Worm (Caenorhabditis elegans): ENCODE measurements around the gene F18C5.10.

Gene F18C5.10

DNA sequence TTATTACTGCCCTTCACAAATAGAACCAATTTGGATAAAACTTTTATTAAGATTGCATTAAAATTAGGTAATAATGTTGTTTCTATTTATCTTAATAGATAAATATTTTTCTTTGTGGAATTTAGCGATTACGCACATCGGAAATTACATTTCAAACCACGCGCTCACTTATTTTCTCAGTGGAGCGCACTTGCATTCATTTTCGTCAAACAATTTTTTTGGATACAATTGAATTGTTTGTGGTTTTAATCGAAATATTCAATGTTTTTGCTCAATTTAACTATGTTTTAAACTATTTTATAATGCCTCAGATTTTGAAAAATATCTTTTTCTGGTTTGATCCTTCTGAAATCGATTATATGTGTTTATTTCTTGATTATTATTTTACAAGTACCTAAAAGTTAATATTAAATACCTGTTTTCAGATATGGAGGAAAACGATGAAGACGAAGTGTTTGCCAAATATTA is 25.3 kb downstream of the F18C5.10 start, which contains the start of gene utp-20 (continued):
- TF ChIP-seq lin-54 (GFP tag; optimal IDR thresholded peaks at IDR 0.05) (peak; percentile 83), nhr-90 (tag; optimal IDR thresholded peaks at IDR 0.05) (no peak), bed-2 (GFP tag; IDR thresholded peaks at IDR 0.05) (no peak), hsf-1 (GFP tag; IDR thresholded peaks at IDR 0.05) (no peak), lag-1 (GFP tag; IDR thresholded peaks at IDR 0.05) (no peak), Y53G8AR.9 (GFP tag; conservative IDR thresholded peaks at IDR 0.05) (no peak), F39B2.1 (GFP tag; IDR thresholded peaks at IDR 0.05) (no peak), somi-1 (GFP tag; optimal IDR thresholded peaks at IDR 0.05) (no peak), dpl-1 (GFP tag; optimal IDR thresholded peaks at IDR 0.05) (peak; percentile 59), B0019.2 (GFP tag; conservative IDR thresholded peaks at IDR 0.05) (no peak), lsl-1 (GFP tag; optimal IDR thresholded peaks at IDR 0.05) (peak; percentile 28), F49E8.2 (tag; optimal IDR thresholded peaks at IDR 0.05; ENCODE audit: insufficient read depth) (no peak), sptf-2 (GFP tag; optimal IDR thresholded peaks at IDR 0.05) (no peak), athp-1 (tag; optimal IDR thresholded peaks at IDR 0.05) (no peak), ztf-6 (GFP tag; IDR thresholded peaks at IDR 0.05) (no peak), attf-6 (GFP tag; IDR thresholded peaks at IDR 0.05) (no peak), tlf-1 (GFP tag; optimal IDR thresholded peaks at IDR 0.05) (no peak), chd-7 (tag; optimal IDR thresholded peaks at IDR 0.05) (no peak), efl-1 (GFP tag; optimal IDR thresholded peaks at IDR 0.05) (peak; percentile 70), ama-1 (optimal IDR thresholded peaks at IDR 0.05) (no peak), ama-1 (GFP tag; optimal IDR thresholded peaks at IDR 0.05) (no peak), C17E4.6 (GFP tag; IDR thresholded peaks at IDR 0.05) (no peak), F23B12.7 (tag; optimal IDR thresholded peaks at IDR 0.05; ENCODE audit: insufficient read depth) (peak; percentile 95)

DNA sequence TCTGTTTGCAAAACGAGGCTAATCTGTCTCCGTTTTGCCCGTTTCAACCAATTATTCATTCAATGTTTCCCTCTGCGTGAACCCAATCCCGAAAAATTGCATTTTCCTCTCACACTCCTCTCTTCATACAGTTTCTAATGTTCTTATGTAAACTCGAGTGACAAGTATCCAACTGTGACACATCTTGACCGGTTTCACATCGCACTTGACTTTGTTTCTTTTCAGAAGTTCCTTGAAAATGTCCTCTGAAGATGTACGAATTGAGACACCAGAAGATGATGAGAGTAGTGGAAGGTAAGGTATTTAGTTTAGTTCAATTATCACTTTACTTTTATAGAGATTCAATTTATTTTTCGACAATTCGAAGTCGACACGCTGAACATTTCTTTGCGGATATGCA is 29.3 kb downstream of the F18C5.10 start, which contains the start of gene abcx-1:
abcx-1 (plus strand) TSS at position 224 of the 400 bp plus-strand sequence.
- TF ChIP-seq tbx-9 (tag; optimal IDR thresholded peaks at IDR 0.05; ENCODE audit: borderline replicate concordance) (no peak), B0035.1 (tag; optimal IDR thresholded peaks at IDR 0.05) (no peak), pbrm-1 (GFP tag; IDR thresholded peaks at IDR 0.05) (no peak), K11D2.4 (GFP tag; IDR thresholded peaks at IDR 0.05) (no peak), D2030.7 (GFP tag; IDR thresholded peaks at IDR 0.05) (no peak), lag-1 (GFP tag; IDR thresholded peaks at IDR 0.05) (no peak), tlf-1 (GFP tag; optimal IDR thresholded peaks at IDR 0.05) (no peak), attf-5 (GFP tag; optimal IDR thresholded peaks at IDR 0.05) (no peak)

DNA sequence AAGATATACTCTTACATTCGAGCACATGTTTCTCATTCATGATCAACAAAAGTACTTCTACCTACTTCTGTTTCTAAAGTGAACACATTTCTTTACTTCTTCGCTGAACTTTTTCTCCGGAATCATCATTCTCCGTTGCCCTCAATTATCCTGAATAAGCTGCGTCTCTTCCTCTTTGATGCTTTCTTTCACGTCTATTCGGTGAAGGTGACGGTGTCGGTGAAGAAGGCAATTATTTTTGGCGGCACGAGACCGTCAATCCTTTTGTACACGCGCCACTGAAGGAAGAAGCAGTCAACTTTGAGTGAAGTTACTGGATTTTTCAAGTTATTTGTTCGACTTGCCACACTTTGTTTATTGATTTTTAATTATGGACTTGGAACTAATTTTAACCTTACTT is 29.7 kb downstream of the F18C5.10 start, which contains the start of gene abch-1:
abch-1 (minus strand) TSS at position 101 of the 400 bp plus-strand sequence.
- TF ChIP-seq ceh-100 (GFP tag; IDR thresholded peaks at IDR 0.05) (no peak), F49E8.2 (tag; optimal IDR thresholded peaks at IDR 0.05; ENCODE audit: insufficient read depth) (no peak), dpff-1 (tag; optimal IDR thresholded peaks at IDR 0.05) (no peak), F52B5.7 (tag; optimal IDR thresholded peaks at IDR 0.05) (no peak), dox-1 (GFP tag; IDR thresholded peaks at IDR 0.05) (no peak)

DNA sequence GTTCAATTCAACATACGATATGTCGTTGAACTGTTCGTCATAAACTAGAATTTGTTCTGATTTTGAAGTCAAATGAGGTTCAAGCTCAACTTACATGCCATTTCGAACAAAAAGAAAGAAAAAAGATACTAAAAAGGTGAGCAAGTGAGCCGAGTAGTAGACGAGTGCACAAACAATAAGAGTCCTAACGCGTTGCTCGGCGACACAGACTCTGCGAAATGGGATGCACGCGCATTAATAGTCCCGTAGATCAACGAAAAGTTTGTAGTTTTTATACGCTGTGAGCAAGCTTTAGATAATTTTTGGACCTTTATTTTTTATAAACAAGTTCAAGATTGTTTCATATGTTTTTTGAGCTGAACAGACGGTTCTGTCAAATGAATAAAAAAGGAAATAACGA is 32.6 kb downstream of the F18C5.10 start, which contains the start of gene C56E6.4:
C56E6.4 (minus strand) TSS at position 101 of the 400 bp plus-strand sequence.
- no peak for TF ChIP-seq madf-3 (GFP tag; IDR thresholded peaks at IDR 0.05)
- TF ChIP-seq gei-17 (GFP tag; optimal IDR thresholded peaks at IDR 0.05), result no peak
- no peak for TF ChIP-seq snpc-4 (GFP tag; optimal IDR thresholded peaks at IDR 0.05)
- no peak for TF ChIP-seq snpc-4 (tag; optimal IDR thresholded peaks at IDR 0.05)
- TF ChIP-seq K11D2.4 (GFP tag; IDR thresholded peaks at IDR 0.05), result no peak
- TF ChIP-seq lag-1 (GFP tag; IDR thresholded peaks at IDR 0.05), result no peak
- no peak for TF ChIP-seq snpc-1.3 (tag; optimal IDR thresholded peaks at IDR 0.05; ENCODE audit: insufficient read depth)
- no peak for TF ChIP-seq ZK185.1 (tag; optimal IDR thresholded peaks at IDR 0.05; ENCODE audit: poor library complexity, severe bottlenecking)
- no peak for TF ChIP-seq ztf-28 (GFP tag; IDR thresholded peaks at IDR 0.05)
- no peak for TF ChIP-seq nfyb-1 (GFP tag; IDR thresholded peaks at IDR 0.05)
- TF ChIP-seq lir-1 (GFP tag; conservative IDR thresholded peaks at IDR 0.05), result no peak
- no peak for TF ChIP-seq B0261.1 (tag; optimal IDR thresholded peaks at IDR 0.05)
- no peak for TF ChIP-seq cebp-2 (GFP tag; IDR thresholded peaks at IDR 0.05)
- TF ChIP-seq zim-3 (tag; optimal IDR thresholded peaks at IDR 0.05), result no peak
- TF ChIP-seq ama-1 (optimal IDR thresholded peaks at IDR 0.05), result no peak
- no peak for TF ChIP-seq ama-1 (GFP tag; optimal IDR thresholded peaks at IDR 0.05)
